Fruit fly (Drosophila melanogaster) whole organism, embryonic: ENCODE data around the gene CG42307.

ENCODE experiments used
- CG10565 ChIP-seq: fragments of 200-800 bp; sonication (Bioruptor generic); optimal IDR thresholded peaks from 3 replicates; lab custom pipeline; 2016; ENCODE audit warnings: missing biosample characterization, mild to moderate bottlenecking, missing genetic modification characterization
- CG10979 ChIP-seq: fragments of 200-800 bp; sonication (Bioruptor generic); optimal IDR thresholded peaks from 2 replicates; lab custom pipeline; 2018; ENCODE audit warnings: missing biosample characterization, mild to moderate bottlenecking, missing genetic modification characterization, moderate library complexity
- CG11456 ChIP-seq: fragments of 200-800 bp; sonication (Bioruptor generic); IDR thresholded peaks from 3 replicates; pipeline ENCODE4 v1.3.6; 2022; ENCODE audit warnings: missing biosample characterization, missing genetic modification characterization
- CG11560 ChIP-seq: fragments of 200-800 bp; sonication (Bioruptor generic); IDR thresholded peaks from 3 replicates; pipeline ENCODE4 v1.3.6; 2022; ENCODE audit warnings: missing biosample characterization, missing genetic modification characterization
- CG16813 ChIP-seq: fragments of 200-800 bp; sonication (Bioruptor generic); IDR thresholded peaks from 3 replicates; pipeline ENCODE4 v1.3.6; 2022; ENCODE audit warnings: missing biosample characterization, missing genetic modification characterization; ENCODE audit not compliant: partially characterized antibody
- CG2202 ChIP-seq: fragments of 200-800 bp; sonication (Bioruptor generic); optimal IDR thresholded peaks from 2 replicates; lab custom pipeline; 2018; ENCODE audit warnings: missing biosample characterization, mild to moderate bottlenecking, missing genetic modification characterization
- CG2678 ChIP-seq: fragments of 200-800 bp; sonication (Bioruptor generic); optimal IDR thresholded peaks from 3 replicates; lab custom pipeline; 2019; ENCODE audit warnings: missing biosample characterization, mild to moderate bottlenecking, missing genetic modification characterization, moderate library complexity
- CG32532 ChIP-seq: fragments of 200-800 bp; sonication (Bioruptor generic); IDR thresholded peaks from 2 replicates; pipeline ENCODE4 v1.3.6; 2022; ENCODE audit warnings: missing biosample characterization, missing genetic modification characterization
- CG32767 ChIP-seq: fragments of 200-800 bp; sonication (Bioruptor generic); IDR thresholded peaks from 2 replicates; pipeline ENCODE4 v1.3.6; 2022; ENCODE audit warnings: missing biosample characterization, missing genetic modification characterization
- CG3281 ChIP-seq: fragments of 200-800 bp; sonication (Bioruptor generic); optimal IDR thresholded peaks from 3 replicates; lab custom pipeline; 2017; ENCODE audit warnings: missing biosample characterization, mild to moderate bottlenecking, missing genetic modification characterization
- CG33557 ChIP-seq: fragments of 200-800 bp; sonication (Bioruptor generic); optimal IDR thresholded peaks from 2 replicates; lab custom pipeline; 2019; ENCODE audit warnings: missing biosample characterization, mild to moderate bottlenecking, missing genetic modification characterization, moderate library complexity
- CG34376 ChIP-seq: fragments of 200-800 bp; sonication (Bioruptor generic); optimal IDR thresholded peaks from 2 replicates; lab custom pipeline; 2018; ENCODE audit warnings: missing biosample characterization, mild to moderate bottlenecking, missing genetic modification characterization
- CG3838 ChIP-seq: fragments of 200-800 bp; sonication (Bioruptor generic); optimal IDR thresholded peaks from 3 replicates; lab custom pipeline; 2016; ENCODE audit warnings: missing biosample characterization, missing genetic modification characterization
- CG4360 ChIP-seq: fragments of 200-800 bp; sonication (Bioruptor generic); IDR thresholded peaks from 2 replicates; pipeline ENCODE4 v1.3.6; 2022; ENCODE audit warnings: missing biosample characterization, missing genetic modification characterization
- CG4730 ChIP-seq: fragments of 200-800 bp; sonication (Bioruptor generic); IDR thresholded peaks from 2 replicates; pipeline ENCODE4 v1.3.6; 2022; ENCODE audit warnings: missing biosample characterization, missing genetic modification characterization
- CG4854 ChIP-seq: fragments of 200-800 bp; sonication (Bioruptor generic); optimal IDR thresholded peaks from 2 replicates; lab custom pipeline; 2016; ENCODE audit warnings: missing biosample characterization, missing genetic modification characterization, inconsistent platforms
- CG9609 ChIP-seq: fragments of 200-800 bp; sonication (Bioruptor generic); optimal IDR thresholded peaks from 3 replicates; lab custom pipeline; 2016; ENCODE audit warnings: missing biosample characterization, missing genetic modification characterization
- CG9727 ChIP-seq: fragments of 200-800 bp; sonication (Bioruptor generic); optimal IDR thresholded peaks from 3 replicates; lab custom pipeline; 2017; ENCODE audit warnings: missing biosample characterization, mild to moderate bottlenecking, missing genetic modification characterization
- CG9817 ChIP-seq: fragments of 200-800 bp; sonication (Bioruptor generic); optimal IDR thresholded peaks from 2 replicates; lab custom pipeline; 2018; ENCODE audit warnings: missing biosample characterization, mild to moderate bottlenecking, missing genetic modification characterization, moderate library complexity
- Dll ChIP-seq: fragments of 200-800 bp; sonication (Bioruptor generic); IDR thresholded peaks from 4 replicates; pipeline ENCODE4 v1.3.6; 2022; ENCODE audit warnings: missing biosample characterization, missing genetic modification characterization; ENCODE audit not compliant: partially characterized antibody
- Doc3 ChIP-seq: fragments of 200-800 bp; sonication (Bioruptor generic); IDR thresholded peaks from 3 replicates; pipeline ENCODE4 v1.3.6; 2022; ENCODE audit warnings: missing biosample characterization, missing genetic modification characterization; ENCODE audit not compliant: partially characterized antibody
- Dp ChIP-seq: fragments of 200-800 bp; sonication (Bioruptor generic); optimal IDR thresholded peaks from 2 replicates; lab custom pipeline; 2018; ENCODE audit warnings: missing biosample characterization, mild to moderate bottlenecking, missing genetic modification characterization, moderate library complexity
- Ets65A ChIP-seq: fragments of 200-800 bp; sonication (Bioruptor generic); peaks from one replicate; lab custom pipeline; 2016; ENCODE audit warnings: missing biosample characterization, missing genetic modification characterization
- HLH4C ChIP-seq: fragments of 200-800 bp; sonication (Bioruptor generic); IDR thresholded peaks from 3 replicates; pipeline ENCODE4 v1.3.6; 2022; ENCODE audit warnings: missing biosample characterization, missing genetic modification characterization; ENCODE audit not compliant: partially characterized antibody
- HmgZ ChIP-seq: fragments of 200-800 bp; sonication (Bioruptor generic); optimal IDR thresholded peaks from 2 replicates; lab custom pipeline; 2018; ENCODE audit warnings: missing biosample characterization, mild to moderate bottlenecking, missing genetic modification characterization
- Hr3 ChIP-seq: fragments of 200-800 bp; sonication (Bioruptor generic); optimal IDR thresholded peaks from 3 replicates; lab custom pipeline; 2016; ENCODE audit warnings: missing biosample characterization, missing genetic modification characterization
- Hr51 ChIP-seq, 2 experiments: fragments of 200-800 bp; sonication (Bioruptor generic); optimal IDR thresholded peaks; 2 replicates in 1 of 2; 3 replicates in 1 of 2; lab custom pipeline; 2016 to 2018; ENCODE audit warnings: missing biosample characterization in 2 of 2, missing genetic modification characterization in 2 of 2, mild to moderate bottlenecking in 1 of 2, moderate library complexity in 1 of 2
- Lim3 ChIP-seq: fragments of 200-800 bp; sonication (Bioruptor generic); IDR thresholded peaks from 2 replicates; pipeline ENCODE4 v1.3.6; 2022; ENCODE audit warnings: missing biosample characterization, missing genetic modification characterization
- MTF-1 ChIP-seq: fragments of 200-800 bp; sonication (Bioruptor generic); optimal IDR thresholded peaks from 2 replicates; lab custom pipeline; 2018; ENCODE audit warnings: missing biosample characterization, mild to moderate bottlenecking, missing genetic modification characterization, borderline replicate concordance
- Myb ChIP-seq: fragments of 200-800 bp; sonication (Bioruptor generic); optimal IDR thresholded peaks from 2 replicates; lab custom pipeline; 2016; ENCODE audit warnings: missing biosample characterization, missing genetic modification characterization
- NK7.1 ChIP-seq: fragments of 200-800 bp; sonication (Bioruptor generic); optimal IDR thresholded peaks from 3 replicates; lab custom pipeline; 2016; ENCODE audit warnings: missing biosample characterization, missing genetic modification characterization
- Poxn ChIP-seq: fragments of 200-800 bp; sonication (Bioruptor generic); IDR thresholded peaks from 2 replicates; pipeline ENCODE4 v1.3.6; 2022; ENCODE audit warnings: missing biosample characterization, missing genetic modification characterization
- Spps ChIP-seq: fragments of 200-800 bp; sonication (Bioruptor generic); optimal IDR thresholded peaks from 2 replicates; lab custom pipeline; 2018; ENCODE audit warnings: missing biosample characterization, mild to moderate bottlenecking, missing genetic modification characterization
- Xrp1 ChIP-seq: fragments of 200-800 bp; sonication (Bioruptor generic); IDR thresholded peaks from 2 replicates; pipeline ENCODE4 v1.3.6; 2022; ENCODE audit warnings: missing biosample characterization, missing genetic modification characterization
- ase ChIP-seq: fragments of 200-800 bp; sonication (Bioruptor generic); IDR thresholded peaks from 3 replicates; pipeline ENCODE4 v1.3.6; 2022; ENCODE audit warnings: missing biosample characterization, missing genetic modification characterization
- cad ChIP-seq: fragments of >200 bp; optimal IDR thresholded peaks from 2 replicates; lab custom pipeline; 2017; ENCODE audit warnings: missing biosample characterization, missing genetic modification characterization
- dati ChIP-seq: fragments of 200-800 bp; sonication (Bioruptor generic); IDR thresholded peaks from 2 replicates; pipeline ENCODE4 v1.3.6; 2022; ENCODE audit warnings: missing biosample characterization, missing genetic modification characterization
- dysf ChIP-seq: fragments of 200-800 bp; sonication (Bioruptor generic); IDR thresholded peaks from 3 replicates; pipeline ENCODE4 v1.3.6; 2022; ENCODE audit warnings: missing biosample characterization, missing genetic modification characterization
- ftz-f1 ChIP-seq: fragments of 200-800 bp; sonication (Bioruptor generic); optimal IDR thresholded peaks from 2 replicates; lab custom pipeline; 2016; ENCODE audit warnings: missing biosample characterization, missing genetic modification characterization
- fu2 ChIP-seq: fragments of 200-800 bp; sonication (Bioruptor generic); optimal IDR thresholded peaks from 2 replicates; lab custom pipeline; 2016; ENCODE audit warnings: missing biosample characterization, missing genetic modification characterization
- lola ChIP-seq, 3 experiments: fragments of >200 bp in 2 of 3; fragments of 200-800 bp in 1 of 3; sonication (Bioruptor generic) in 1 of 3; optimal IDR thresholded peaks; 2 replicates each; lab custom pipeline; 2017 to 2019; ENCODE audit warnings: missing biosample characterization in 3 of 3, missing genetic modification characterization in 3 of 3, mild to moderate bottlenecking in 1 of 3, moderate library complexity in 1 of 3
- mld ChIP-seq: fragments of 200-800 bp; sonication (Bioruptor generic); IDR thresholded peaks from 3 replicates; pipeline ENCODE4 v1.3.6; 2022; ENCODE audit warnings: missing biosample characterization, missing genetic modification characterization; ENCODE audit not compliant: partially characterized antibody
- odd ChIP-seq: fragments of 200-800 bp; sonication (Bioruptor generic); optimal IDR thresholded peaks from 2 replicates; lab custom pipeline; 2017; ENCODE audit warnings: missing biosample characterization, mild to moderate bottlenecking, missing genetic modification characterization
- slp2 ChIP-seq: fragments of 200-800 bp; sonication (Bioruptor generic); optimal IDR thresholded peaks from 2 replicates; lab custom pipeline; 2016; ENCODE audit warnings: missing biosample characterization, missing genetic modification characterization
- stwl ChIP-seq: fragments of 200-800 bp; sonication (Bioruptor generic); optimal IDR thresholded peaks from 3 replicates; lab custom pipeline; 2018; ENCODE audit warnings: missing biosample characterization, mild to moderate bottlenecking, missing genetic modification characterization, moderate library complexity
- tin ChIP-seq: fragments of 200-800 bp; sonication (Bioruptor generic); optimal IDR thresholded peaks from 3 replicates; lab custom pipeline; 2016; ENCODE audit warnings: missing biosample characterization, missing genetic modification characterization
- tll ChIP-seq, 2 experiments: fragments of 200-800 bp in 1 of 2; fragments of >200 bp in 1 of 2; sonication (Bioruptor generic) in 1 of 2; optimal IDR thresholded peaks; 2 replicates each; lab custom pipeline; 2017 to 2019; ENCODE audit warnings: missing biosample characterization in 2 of 2, missing genetic modification characterization in 2 of 2, mild to moderate bottlenecking in 1 of 2, moderate library complexity in 1 of 2
- ttk ChIP-seq: fragments of 200-800 bp; sonication (Bioruptor generic); IDR thresholded peaks from 2 replicates; pipeline ENCODE4 v2.1.2; 2022; ENCODE audit warnings: missing biosample characterization, missing genetic modification characterization
- wdn ChIP-seq: fragments of 200-800 bp; sonication (Bioruptor generic); IDR thresholded peaks from 2 replicates; pipeline ENCODE4 v1.3.6; 2022; ENCODE audit warnings: missing biosample characterization, missing genetic modification characterization
- zfh2 ChIP-seq: fragments of 200-800 bp; sonication (Bioruptor generic); optimal IDR thresholded peaks from 2 replicates; lab custom pipeline; 2016; ENCODE audit warnings: missing biosample characterization, missing genetic modification characterization

Gene CG42307

DNA sequence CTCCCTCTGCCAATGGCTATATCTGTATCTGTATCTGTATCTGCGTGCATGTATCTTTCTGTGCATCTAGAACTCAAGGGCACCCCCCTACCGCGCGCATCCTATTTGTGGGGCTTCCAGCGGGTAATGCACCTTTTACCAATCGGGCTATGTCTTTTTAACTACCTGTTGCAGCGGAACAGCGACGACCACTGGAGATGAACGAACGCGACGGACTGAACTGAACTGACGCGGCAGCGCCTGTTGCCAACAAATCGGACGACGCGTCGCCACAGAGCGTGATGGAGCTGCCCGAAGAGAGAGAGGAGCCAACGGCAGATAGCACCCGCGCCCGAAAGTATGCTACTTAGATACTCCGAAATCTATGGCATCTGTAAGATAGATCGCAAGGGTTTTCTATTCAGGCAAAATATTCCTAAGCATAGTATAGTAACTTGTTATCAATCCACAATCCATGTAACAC lies 16.1 kb downstream of the CG42307 start, which contains the start of gene Cln7 (continued):
- TF ChIP-seq wdn (GFP tag; lab: Robert Waterston, UW) (no peak), CG10565 (no peak), dati (no peak), Lim3 (GFP tag; lab: Robert Waterston, UW) (no peak), Dll (0 out of 4 replicates have a peak, but pooled peaks have one; percentile 24), CG2678 (tag; lab: Kevin White, UChicago) (no peak), slp2 (no peak), CG2202 (no peak), Myb (GFP tag; lab: Kevin White, UChicago) (no peak), Dp (GFP tag; lab: Kevin White, UChicago) (no peak), ftz-f1 (GFP tag; lab: Kevin White, UChicago) (peak; percentile 61), CG11456 (no peak), MTF-1 (GFP tag; lab: Kevin White, UChicago) (peak; percentile 64), zfh2 (GFP tag; lab: Kevin White, UChicago) (no peak), NK7.1 (no peak), tin (GFP tag; lab: Kevin White, UChicago) (no peak), cad (no peak), Ets65A (GFP tag; lab: Kevin White, UChicago) (no peak), CG4730 (no peak), CG16813 (GFP tag; lab: Robert Waterston, UW) (no peak), mld (no peak), CG4854 (GFP tag; lab: Kevin White, UChicago) (no peak), Xrp1 (GFP tag; lab: Robert Waterston, UW) (no peak; the same call in 1 of the 2 replicates), odd (GFP tag; lab: Kevin White, UChicago) (peak; percentile 49), CG9817 (tag; lab: Kevin White, UChicago) (no peak), ttk (no peak), Poxn (GFP tag; lab: Robert Waterston, UW) (no peak), lola (GFP tag; optimal IDR thresholded peaks at IDR 0.05; lab: Kevin White, UChicago) (no peak), CG32532 (GFP tag; lab: Robert Waterston, UW) (peak; percentile 46; the same call in 1 of the 2 replicates), CG9609 (GFP tag; lab: Kevin White, UChicago) (no peak), CG4360 (GFP tag; lab: Robert Waterston, UW) (0 out of 2 replicates have a peak, but pooled peaks have one; percentile 9), ase (GFP tag; lab: Robert Waterston, UW) (no peak; the same call in 2 of the 3 replicates), CG3838 (GFP tag; lab: Kevin White, UChicago) (no peak), fu2 (GFP tag; lab: Kevin White, UChicago) (no peak), CG33557 (GFP tag; lab: Kevin White, UChicago) (no peak), stwl (no peak), Doc3 (GFP tag; lab: Robert Waterston, UW) (no peak), HmgZ (tag; lab: Kevin White, UChicago) (peak; percentile 43), HLH4C (peak; percentile 43; the same call in 2 of the 3 replicates), Spps (tag; lab: Kevin White, UChicago) (no peak), Hr3 (GFP tag; lab: Kevin White, UChicago) (no peak), CG9727 (GFP tag; lab: Kevin White, UChicago) (peak; percentile 40), CG34376 (GFP tag; lab: Kevin White, UChicago) (peak; percentile 69), CG3281 (GFP tag; lab: Kevin White, UChicago) (peak; percentile 64), dysf (GFP tag; lab: Robert Waterston, UW) (no peak; the same call in 2 of the 3 replicates), Hr51 (GFP tag; optimal IDR thresholded peaks at IDR 0.05; lab: Kevin White, UChicago) (no peak), CG10979 (tag; lab: Kevin White, UChicago) (peak; percentile 53), CG11560 (no peak), CG32767 (GFP tag; lab: Robert Waterston, UW) (peak; percentile 74; the same call in 1 of the 2 replicates), tll (GFP tag; optimal IDR thresholded peaks at IDR 0.05; lab: Kevin White, UChicago) (no peak)
